Worm (Caenorhabditis elegans): Measurements from ENCODE around the gene mel-11.

The mel-11 gene

DNA sequence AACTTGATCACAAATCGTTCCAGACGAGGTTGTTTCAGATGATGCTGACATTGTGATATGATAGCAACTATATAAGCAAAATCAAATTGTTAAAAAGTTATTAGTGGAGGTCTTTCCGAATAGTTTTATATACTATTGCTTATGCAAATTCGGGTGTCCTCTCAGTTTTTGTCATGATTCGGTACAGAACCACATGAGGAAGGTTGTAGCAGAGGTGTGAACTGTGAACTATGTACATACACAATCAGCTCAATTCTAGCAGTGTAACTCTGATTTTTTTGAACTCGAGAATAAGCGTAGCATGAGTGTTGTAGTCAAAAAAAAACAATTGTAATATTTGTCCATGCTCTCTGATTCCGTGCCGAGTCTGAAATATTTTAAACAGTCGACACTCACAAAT is 44.8 kb downstream of the mel-11 start, which contains the start of gene Y51B9A.6:
Gene Y51B9A.6, minus strand, starts transcription at position 101 of the 400 bp plus-strand sequence.
- TF ChIP-seq M03D4.4 (tag; optimal IDR thresholded peaks at IDR 0.05): no peak
- no peak for TF ChIP-seq sptf-1 (tag; optimal IDR thresholded peaks at IDR 0.05)
- no peak for TF ChIP-seq lin-13 (tag; optimal IDR thresholded peaks at IDR 0.05)
- no peak for TF ChIP-seq mep-1 (tag; optimal IDR thresholded peaks at IDR 0.05)
- TF ChIP-seq mls-2 (tag; optimal IDR thresholded peaks at IDR 0.05): no peak
- no peak for TF ChIP-seq hlh-1 (tag; optimal IDR thresholded peaks at IDR 0.05)

DNA sequence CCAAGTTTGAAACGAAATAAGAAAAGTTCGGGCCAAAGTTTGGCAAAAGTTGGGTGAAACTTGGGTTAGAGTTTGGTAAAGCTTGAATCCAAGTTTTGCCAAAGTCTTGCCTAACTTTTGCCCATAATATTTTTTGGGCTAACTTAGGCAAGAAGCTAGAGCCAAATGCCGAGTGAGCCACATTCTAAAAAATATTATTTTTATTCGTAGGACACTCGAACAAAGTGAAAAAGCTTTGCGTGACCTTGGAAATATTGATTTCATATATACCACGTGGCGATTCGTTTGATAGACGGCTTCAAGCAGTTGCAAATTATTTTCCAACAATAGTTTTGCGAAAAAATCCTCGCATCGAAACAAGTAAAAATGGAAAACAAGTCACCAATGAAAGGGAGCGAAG is 45.5 kb downstream of the mel-11 start, which contains the start of gene Y51B9A.5:
Gene Y51B9A.5, plus strand, starts transcription at position 301 of the 400 bp plus-strand sequence.
- no peak for TF ChIP-seq nhr-76 (tag; optimal IDR thresholded peaks at IDR 0.05)
- TF ChIP-seq elt-3 (tag; optimal IDR thresholded peaks at IDR 0.05): no peak
- TF ChIP-seq nhr-28 (tag; optimal IDR thresholded peaks at IDR 0.05): no peak
- TF ChIP-seq nhr-2 (tag; optimal IDR thresholded peaks at IDR 0.05): no peak
- no peak for TF ChIP-seq lin-32 (GFP tag; optimal IDR thresholded peaks at IDR 0.05)

ce11 chrII:9407020-9407419 is 48.7 kb downstream of the mel-11 start, which contains the start of gene mpz-6:
Gene mpz-6, minus strand, starts transcription at chrII:9407120.
- no peak for TF ChIP-seq mep-1 (tag; optimal IDR thresholded peaks at IDR 0.05)
- TF ChIP-seq pha-4 (tag; optimal IDR thresholded peaks at IDR 0.05): no peak
- no peak for TF ChIP-seq blmp-1 (tag; optimal IDR thresholded peaks at IDR 0.05)
- TF ChIP-seq elt-1 (tag; optimal IDR thresholded peaks at IDR 0.05; ENCODE audit: borderline replicate concordance, insufficient read depth): no peak
- no peak for TF ChIP-seq cnd-1 (tag; optimal IDR thresholded peaks at IDR 0.05)
- TF ChIP-seq ztf-11 (tag; optimal IDR thresholded peaks at IDR 0.05): no peak
- TF ChIP-seq sptf-1 (tag; optimal IDR thresholded peaks at IDR 0.05): no peak
- no peak for TF ChIP-seq unc-120 (tag; optimal IDR thresholded peaks at IDR 0.05; ENCODE audit: poor library complexity, severe bottlenecking)
- no peak for TF ChIP-seq ceh-43 (GFP tag; optimal IDR thresholded peaks at IDR 0.05)

DNA sequence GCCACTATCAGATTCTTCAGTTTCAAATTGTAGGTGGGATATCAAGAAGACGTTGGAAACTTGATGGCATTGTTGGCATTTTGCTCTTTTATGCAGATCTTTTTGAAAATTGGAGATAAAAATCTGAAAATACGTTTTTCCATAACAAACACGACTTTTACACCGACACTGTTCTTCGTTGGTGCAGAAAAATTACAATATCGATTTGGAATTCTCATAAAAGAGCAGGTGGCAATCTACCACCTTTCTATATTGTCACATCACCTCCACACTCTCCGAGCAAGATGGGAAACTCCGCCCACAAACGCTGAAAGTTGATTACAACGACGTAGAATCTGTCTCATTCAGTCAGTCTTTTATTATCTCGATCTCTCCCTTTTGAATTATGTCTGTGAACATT is 49.1 kb downstream of the mel-11 start, which contains the start of gene arrd-2:
Gene arrd-2, plus strand, starts transcription at position 301 of the 400 bp plus-strand sequence.
- TF ChIP-seq ztf-11 (tag; optimal IDR thresholded peaks at IDR 0.05): no peak
- TF ChIP-seq elt-1 (tag; optimal IDR thresholded peaks at IDR 0.05; ENCODE audit: borderline replicate concordance, insufficient read depth): no peak
- no peak for TF ChIP-seq nhr-12 (tag; optimal IDR thresholded peaks at IDR 0.05)
- TF ChIP-seq nhr-2 (tag; optimal IDR thresholded peaks at IDR 0.05): no peak
- no peak for TF ChIP-seq drap-1 (GFP tag; optimal IDR thresholded peaks at IDR 0.05)
- TF ChIP-seq lsy-2 (tag; optimal IDR thresholded peaks at IDR 0.05): no peak
- TF ChIP-seq ham-2 (GFP tag; optimal IDR thresholded peaks at IDR 0.05): no peak
- TF ChIP-seq lin-32 (GFP tag; optimal IDR thresholded peaks at IDR 0.05): no peak
- no peak for TF ChIP-seq unc-62 (GFP tag; optimal IDR thresholded peaks at IDR 0.05)
- no peak for TF ChIP-seq ces-1 (GFP tag; optimal IDR thresholded peaks at IDR 0.05)
- TF ChIP-seq nhr-76 (tag; optimal IDR thresholded peaks at IDR 0.05): no peak
- TF ChIP-seq pha-4 (tag; optimal IDR thresholded peaks at IDR 0.05): no peak
- no peak for TF ChIP-seq ceh-83 (GFP tag; optimal IDR thresholded peaks at IDR 0.05)
- no peak for TF ChIP-seq cnd-1 (tag; optimal IDR thresholded peaks at IDR 0.05)
- TF ChIP-seq sptf-1 (tag; optimal IDR thresholded peaks at IDR 0.05): no peak
- no peak for TF ChIP-seq nhr-28 (tag; optimal IDR thresholded peaks at IDR 0.05)
- no peak for TF ChIP-seq mep-1 (tag; optimal IDR thresholded peaks at IDR 0.05)
- no peak for TF ChIP-seq M03D4.4 (tag; optimal IDR thresholded peaks at IDR 0.05)
- no peak for TF ChIP-seq zip-8 (tag; optimal IDR thresholded peaks at IDR 0.05)
- TF ChIP-seq elt-3 (tag; optimal IDR thresholded peaks at IDR 0.05): no peak

DNA sequence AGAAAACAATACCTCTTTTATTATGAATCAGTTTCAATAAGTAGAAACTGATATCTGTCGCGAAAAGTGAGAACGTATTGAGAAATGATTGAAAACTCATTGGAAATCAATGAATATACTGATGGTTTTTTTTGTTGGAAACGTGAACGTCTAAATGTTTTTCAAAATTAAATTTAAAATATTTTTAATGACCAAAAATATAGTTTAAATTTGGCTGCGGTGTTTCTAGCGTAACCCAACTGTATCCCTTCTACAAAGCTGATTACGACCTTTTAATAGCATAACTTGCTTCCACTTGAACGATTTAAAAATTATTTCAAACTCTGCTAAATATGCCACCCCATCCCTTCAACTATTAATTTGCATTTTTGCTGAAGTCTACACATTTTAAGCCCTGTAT is 53.2 kb downstream of the mel-11 start, which contains the start of gene M176.9:
Gene M176.9, minus strand, starts transcription at position 101 of the 400 bp plus-strand sequence.
- TF ChIP-seq nhr-237 (tag; optimal IDR thresholded peaks at IDR 0.05) (no peak), lin-13 (tag; optimal IDR thresholded peaks at IDR 0.05) (no peak), snpc-4 (tag; optimal IDR thresholded peaks at IDR 0.05) (no peak), lsy-2 (tag; optimal IDR thresholded peaks at IDR 0.05) (no peak), M03D4.4 (tag; optimal IDR thresholded peaks at IDR 0.05) (no peak), ceh-43 (GFP tag; optimal IDR thresholded peaks at IDR 0.05) (no peak), sem-2 (GFP tag; optimal IDR thresholded peaks at IDR 0.05) (no peak), ztf-11 (tag; optimal IDR thresholded peaks at IDR 0.05) (no peak), lin-32 (GFP tag; optimal IDR thresholded peaks at IDR 0.05) (no peak), nhr-28 (tag; optimal IDR thresholded peaks at IDR 0.05) (no peak), ceh-83 (GFP tag; optimal IDR thresholded peaks at IDR 0.05) (no peak), ces-1 (GFP tag; optimal IDR thresholded peaks at IDR 0.05) (no peak), ceh-39 (tag; optimal IDR thresholded peaks at IDR 0.05) (no peak), elt-1 (tag; optimal IDR thresholded peaks at IDR 0.05; ENCODE audit: borderline replicate concordance, insufficient read depth) (no peak)

Data from whole organism, mixed stage, embryonic.